Fruit fly (Drosophila melanogaster): ENCODE measurements around the gene CG9427.

DNA sequence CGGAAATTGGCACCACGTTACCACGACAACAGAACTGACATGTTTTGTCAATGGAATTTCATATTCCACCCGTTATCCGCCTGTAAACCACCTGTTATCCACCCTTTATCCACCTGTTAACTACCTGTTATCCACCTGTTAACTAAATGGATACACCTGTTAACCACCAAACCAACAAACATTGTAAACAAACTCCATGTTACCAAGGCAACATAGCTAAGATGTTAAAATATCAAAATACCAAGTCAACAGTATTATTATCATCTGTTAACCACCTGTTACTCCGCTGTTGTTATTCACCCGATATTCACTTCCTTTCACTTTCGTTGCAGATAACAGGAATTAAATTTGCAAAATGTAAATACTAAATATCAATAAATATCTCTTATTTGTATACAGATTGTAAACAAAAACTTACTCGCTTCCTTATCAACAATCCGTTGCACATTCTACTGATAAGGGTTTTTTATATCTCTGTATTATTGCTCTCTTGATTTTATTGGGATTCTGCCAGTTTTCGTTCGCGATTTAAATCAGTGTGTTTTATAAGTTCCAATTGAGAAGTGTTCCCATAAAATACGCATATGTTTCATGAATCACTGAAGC, 48.3 kb upstream of the CG9427 start, which contains the start of gene Nepl12:
- TF ChIP-seq Clk (GFP tag; optimal IDR thresholded peaks at IDR 0.05) = no peak
- peak; percentile 5 for TF ChIP-seq Mnt (GFP tag; optimal IDR thresholded peaks at IDR 0.05)
- TF ChIP-seq bab1 (GFP tag; optimal IDR thresholded peaks at IDR 0.05) = no peak
- no peak for TF ChIP-seq CG5204 (GFP tag; optimal IDR thresholded peaks at IDR 0.05)
- peak; percentile 80 for TF ChIP-seq cic (GFP tag; optimal IDR thresholded peaks at IDR 0.05)
- TF ChIP-seq CG1620 (GFP tag; optimal IDR thresholded peaks at IDR 0.05) = no peak
- TF ChIP-seq toe (GFP tag; optimal IDR thresholded peaks at IDR 0.05) = no peak
- TF ChIP-seq CG7045 (GFP tag; optimal IDR thresholded peaks at IDR 0.05) = no peak
- TF ChIP-seq kay (GFP tag; ENCODE audit: borderline replicate concordance) = no peak
- no peak for TF ChIP-seq cnc (optimal IDR thresholded peaks at IDR 0.05)
- TF ChIP-seq CG14711 (tag; optimal IDR thresholded peaks at IDR 0.05) = no peak
- peak; percentile 3 for TF ChIP-seq ovo (GFP tag; optimal IDR thresholded peaks at IDR 0.05)

Data from whole organism, adult.